Fruit fly (Drosophila melanogaster) whole organism, embryonic: Measurements from ENCODE around the gene Atat.
A peak's percentile ranks its signal among the peaks of the same experiment; 100 is the strongest.

Experiments
- CG12219 ChIP-seq: fragments of 200-800 bp; sonication (Bioruptor generic); optimal IDR thresholded peaks from 3 replicates; lab custom pipeline; 2018; ENCODE audit warnings: missing biosample characterization, mild to moderate bottlenecking, missing genetic modification characterization
- CG12659 ChIP-seq: fragments of 200-800 bp; sonication (Bioruptor generic); optimal IDR thresholded peaks from 3 replicates; lab custom pipeline; 2017; ENCODE audit warnings: mild to moderate bottlenecking, missing biosample characterization, missing genetic modification reagents, missing genetic modification characterization
- CG13624 ChIP-seq: fragments of 200-800 bp; sonication (Bioruptor generic); optimal IDR thresholded peaks from 2 replicates; lab custom pipeline; 2016; ENCODE audit warnings: missing biosample characterization, missing genetic modification characterization
- CG14710 ChIP-seq: fragments of 200-800 bp; sonication (Bioruptor generic); optimal IDR thresholded peaks from 3 replicates; lab custom pipeline; 2019; ENCODE audit warnings: missing biosample characterization, mild to moderate bottlenecking, missing genetic modification characterization, moderate library complexity
- CG1529 ChIP-seq: fragments of 200-800 bp; sonication (Bioruptor generic); optimal IDR thresholded peaks from 3 replicates; lab custom pipeline; 2018; ENCODE audit warnings: missing biosample characterization, missing genetic modification characterization
- CG16779 ChIP-seq: fragments of 200-800 bp; sonication (Bioruptor generic); IDR thresholded peaks from 2 replicates; pipeline ENCODE4 v1.3.6; 2022; ENCODE audit warnings: missing biosample characterization, missing genetic modification characterization
- CG16813 ChIP-seq: fragments of 200-800 bp; sonication (Bioruptor generic); IDR thresholded peaks from 3 replicates; pipeline ENCODE4 v1.3.6; 2022; ENCODE audit warnings: missing biosample characterization, missing genetic modification characterization; ENCODE audit not compliant: partially characterized antibody
- CG17612 ChIP-seq: fragments of 200-800 bp; sonication (Bioruptor generic); IDR thresholded peaks from 2 replicates; pipeline ENCODE4 v1.3.6; 2022; ENCODE audit warnings: missing biosample characterization, missing genetic modification characterization
- CG18011 ChIP-seq: fragments of 200-800 bp; sonication (Bioruptor generic); optimal IDR thresholded peaks from 2 replicates; lab custom pipeline; 2017; ENCODE audit warnings: missing biosample characterization, missing genetic modification characterization, mild to moderate bottlenecking, moderate library complexity, missing genotype
- CG18262 ChIP-seq: fragments of 200-800 bp; optimal IDR thresholded peaks from 3 replicates; lab custom pipeline; 2019; ENCODE audit warnings: missing biosample characterization, mild to moderate bottlenecking, missing genetic modification characterization, moderate library complexity
- CG2129 ChIP-seq: fragments of 200-800 bp; sonication (Bioruptor generic); IDR thresholded peaks from 2 replicates; pipeline ENCODE4 v1.3.6; 2022; ENCODE audit warnings: missing biosample characterization, missing genetic modification characterization; ENCODE audit not compliant: partially characterized antibody
- CG30403 ChIP-seq: fragments of 200-800 bp; sonication (Bioruptor generic); optimal IDR thresholded peaks from 3 replicates; lab custom pipeline; 2016; ENCODE audit warnings: missing biosample characterization, missing genetic modification characterization
- CG7786 ChIP-seq: fragments of 200-800 bp; sonication (Bioruptor generic); optimal IDR thresholded peaks from 2 replicates; lab custom pipeline; 2016; ENCODE audit warnings: missing biosample characterization, missing genetic modification characterization
- CG9932 ChIP-seq: fragments of 200-800 bp; sonication (Bioruptor generic); IDR thresholded peaks from 2 replicates; pipeline ENCODE4 v1.3.6; 2022; ENCODE audit warnings: missing biosample characterization, missing genetic modification characterization
- CoRest ChIP-seq: fragments of 200-800 bp; sonication (Bioruptor generic); optimal IDR thresholded peaks from 3 replicates; lab custom pipeline; 2018; ENCODE audit warnings: missing biosample characterization, mild to moderate bottlenecking, missing genetic modification characterization, moderate library complexity
- Dek ChIP-seq: fragments of 200-800 bp; sonication (Bioruptor generic); optimal IDR thresholded peaks from 3 replicates; lab custom pipeline; 2019; ENCODE audit warnings: missing biosample characterization, mild to moderate bottlenecking, missing genetic modification characterization, moderate library complexity
- Dip3 ChIP-seq: fragments of 200-800 bp; sonication (Bioruptor generic); optimal IDR thresholded peaks from 3 replicates; lab custom pipeline; 2016; ENCODE audit warnings: missing biosample characterization, missing genetic modification characterization
- Dll ChIP-seq: fragments of 200-800 bp; sonication (Bioruptor generic); IDR thresholded peaks from 4 replicates; pipeline ENCODE4 v1.3.6; 2022; ENCODE audit warnings: missing biosample characterization, missing genetic modification characterization; ENCODE audit not compliant: partially characterized antibody
- Doc2 ChIP-seq: fragments of 200-800 bp; sonication (Bioruptor generic); IDR thresholded peaks from 2 replicates; pipeline ENCODE4 v1.3.6; 2022; ENCODE audit warnings: missing biosample characterization, missing genetic modification characterization
- E2f2 ChIP-seq: fragments of 200-800 bp; sonication (Bioruptor generic); IDR thresholded peaks from 2 replicates; pipeline ENCODE4 v1.3.6; 2022; ENCODE audit warnings: missing biosample characterization, missing genetic modification characterization
- Elba2 ChIP-seq: fragments of 200-800 bp; sonication (Bioruptor generic); optimal IDR thresholded peaks from 3 replicates; lab custom pipeline; 2016; ENCODE audit warnings: missing biosample characterization, missing genetic modification characterization
- Ets65A ChIP-seq: fragments of 200-800 bp; sonication (Bioruptor generic); peaks from one replicate; lab custom pipeline; 2016; ENCODE audit warnings: missing biosample characterization, missing genetic modification characterization
- Ets97D ChIP-seq: fragments of 200-800 bp; sonication (Bioruptor generic); optimal IDR thresholded peaks from 3 replicates; lab custom pipeline; 2016; ENCODE audit warnings: missing biosample characterization, missing genetic modification characterization
- Sin3A ChIP-seq: fragments of >200 bp; optimal IDR thresholded peaks from 2 replicates; lab custom pipeline; 2018
- Stat92E ChIP-seq, 3 experiments: fragments of >200 bp in 2 of 3; fragments of 200-800 bp in 1 of 3; sonication (Bioruptor generic) in 1 of 3; optimal IDR thresholded peaks; 2 replicates each; lab custom pipeline; 2017 to 2019; ENCODE audit warnings: missing biosample characterization in 3 of 3, missing genetic modification characterization in 3 of 3, mild to moderate bottlenecking in 1 of 3, moderate library complexity in 1 of 3
- Trl ChIP-seq, 3 experiments: fragments of >200 bp in 2 of 3; fragments of 200-800 bp in 1 of 3; sonication (Bioruptor generic) in 1 of 3; optimal IDR thresholded peaks; 2 replicates in 1 of 3; 3 replicates in 2 of 3; lab custom pipeline; 2016 to 2017; ENCODE audit warnings: missing biosample characterization in 1 of 3, missing genetic modification characterization in 1 of 3
- amos ChIP-seq: fragments of 200-800 bp; sonication (Bioruptor generic); IDR thresholded peaks from 2 replicates; pipeline ENCODE4 v1.3.6; 2022; ENCODE audit warnings: missing biosample characterization, missing genetic modification characterization; ENCODE audit not compliant: partially characterized antibody
- ash1 ChIP-seq: fragments of 200-800 bp; sonication (Bioruptor generic); optimal IDR thresholded peaks from 2 replicates; lab custom pipeline; 2018; ENCODE audit warnings: missing biosample characterization, mild to moderate bottlenecking, missing genetic modification characterization
- az2 ChIP-seq: fragments of 200-800 bp; sonication (Bioruptor generic); optimal IDR thresholded peaks from 3 replicates; lab custom pipeline; 2016; ENCODE audit warnings: missing biosample characterization, missing genetic modification characterization
- bbx ChIP-seq: fragments of 200-800 bp; sonication (Bioruptor generic); IDR thresholded peaks from 2 replicates; pipeline ENCODE4 v1.3.6; 2022; ENCODE audit warnings: missing biosample characterization, missing genetic modification characterization; ENCODE audit not compliant: partially characterized antibody
- bsh ChIP-seq, 2 experiments: fragments of 200-800 bp; sonication (Bioruptor generic); optimal IDR thresholded peaks; 2 replicates each; lab custom pipeline; 2017 to 2018; ENCODE audit warnings: mild to moderate bottlenecking in 2 of 2, missing biosample characterization in 2 of 2, missing genetic modification characterization in 2 of 2, moderate library complexity in 1 of 2
- cas ChIP-seq: fragments of 200-800 bp; sonication (Bioruptor generic); IDR thresholded peaks from 2 replicates; pipeline ENCODE4 v1.3.6; 2022; ENCODE audit warnings: missing biosample characterization, missing genetic modification characterization
- chif ChIP-seq, 2 experiments: fragments of 200-800 bp; sonication (Bioruptor generic); optimal IDR thresholded peaks; 3 replicates each; lab custom pipeline; 2016; ENCODE audit warnings: missing biosample characterization in 2 of 2, missing genetic modification characterization in 2 of 2
- chinmo ChIP-seq: fragments of 200-800 bp; sonication (Bioruptor generic); IDR thresholded peaks from 4 replicates; pipeline ENCODE4 v1.3.6; 2022; ENCODE audit warnings: missing biosample characterization, missing genetic modification characterization; ENCODE audit not compliant: partially characterized antibody
- disco-r ChIP-seq: fragments of 200-800 bp; sonication (Bioruptor generic); optimal IDR thresholded peaks from 2 replicates; lab custom pipeline; 2016; ENCODE audit warnings: missing biosample characterization, missing genetic modification characterization
- her ChIP-seq: fragments of 200-800 bp; sonication (Bioruptor generic); optimal IDR thresholded peaks from 2 replicates; lab custom pipeline; 2016; ENCODE audit warnings: missing biosample characterization, missing genetic modification characterization
- jumu ChIP-seq: fragments of 200-800 bp; sonication (Bioruptor generic); optimal IDR thresholded peaks from 3 replicates; lab custom pipeline; 2016; ENCODE audit warnings: missing biosample characterization, missing genetic modification characterization
- kay ChIP-seq: fragments of 200-800 bp; sonication (Bioruptor generic); optimal IDR thresholded peaks from 2 replicates; lab custom pipeline; 2016; ENCODE audit warnings: missing biosample characterization, missing genetic modification characterization
- phol ChIP-seq: fragments of 200-800 bp; sonication (Bioruptor generic); optimal IDR thresholded peaks from 3 replicates; lab custom pipeline; 2018; ENCODE audit warnings: missing biosample characterization, mild to moderate bottlenecking, missing genetic modification characterization, moderate library complexity
- pum ChIP-seq: fragments of 200-800 bp; sonication (Bioruptor generic); optimal IDR thresholded peaks from 2 replicates; lab custom pipeline; 2016; ENCODE audit warnings: missing biosample characterization, missing genetic modification characterization
- salm ChIP-seq: fragments of 200-800 bp; sonication (Bioruptor generic); optimal IDR thresholded peaks from 2 replicates; lab custom pipeline; 2018; ENCODE audit warnings: missing biosample characterization, mild to moderate bottlenecking, missing genetic modification characterization
- slou ChIP-seq: fragments of 200-800 bp; sonication (Bioruptor generic); optimal IDR thresholded peaks from 3 replicates; lab custom pipeline; 2016; ENCODE audit warnings: missing biosample characterization, missing genetic modification characterization
- tap ChIP-seq: fragments of 200-800 bp; optimal IDR thresholded peaks from 3 replicates; lab custom pipeline; 2019; ENCODE audit warnings: missing biosample characterization, mild to moderate bottlenecking, missing genetic modification characterization, moderate library complexity
- trem ChIP-seq: fragments of 200-800 bp; optimal IDR thresholded peaks from 3 replicates; lab custom pipeline; 2019; ENCODE audit warnings: missing biosample characterization, mild to moderate bottlenecking, missing genetic modification characterization, moderate library complexity
- vfl ChIP-seq: fragments of 200-800 bp; sonication (Bioruptor generic); optimal IDR thresholded peaks from 2 replicates; lab custom pipeline; 2016; ENCODE audit warnings: missing biosample characterization, missing genetic modification characterization
- vvl ChIP-seq: fragments of 200-800 bp; sonication (Bioruptor generic); IDR thresholded peaks from 2 replicates; pipeline ENCODE4 v1.3.6; 2022; ENCODE audit warnings: missing biosample characterization, missing genetic modification characterization

Atat gene

dm6 chr3L:9404497-9404896 is 22.1 kb downstream of the Atat start, which contains the start of gene Cpr67B (continued):
- TF ChIP-seq Ets97D (GFP tag; lab: Kevin White, UChicago) = no peak
- TF ChIP-seq, all 482 proteins: peak for 2

- peak; percentile 28 for TF ChIP-seq vfl
- peak; percentile 3 for TF ChIP-seq jumu (GFP tag; lab: Kevin White, UChicago)
- no peak for TF ChIP-seq bsh (GFP tag; optimal IDR thresholded peaks at IDR 0.05; lab: Kevin White, UChicago)
- TF ChIP-seq CG16813 (GFP tag; lab: Robert Waterston, UW) = peak; percentile 82
- peak in 1 of 2 experiments; percentile 4 for TF ChIP-seq chif (GFP tag; optimal IDR thresholded peaks at IDR 0.05; lab: Kevin White, UChicago)
- TF ChIP-seq Ets65A (GFP tag; lab: Kevin White, UChicago) = peak; percentile 89
- TF ChIP-seq trem = peak; percentile 57
- TF ChIP-seq pum (GFP tag; lab: Kevin White, UChicago) = no peak
- peak; percentile 89 for TF ChIP-seq Sin3A (lab: Kevin White, UChicago)
- no peak for TF ChIP-seq CG1529 (GFP tag; lab: Kevin White, UChicago)
- peak; percentile 5 for TF ChIP-seq her (GFP tag; lab: Kevin White, UChicago)
- peak in 1 of 3 experiments; percentile 58 for TF ChIP-seq Stat92E (GFP tag; optimal IDR thresholded peaks at IDR 0.05; lab: Kevin White, UChicago)
- no peak for TF ChIP-seq az2 (GFP tag; lab: Kevin White, UChicago)
- TF ChIP-seq kay (GFP tag; lab: Kevin White, UChicago) = peak; percentile 23
- TF ChIP-seq CoRest = peak; percentile 61
- peak; percentile 0 for TF ChIP-seq CG18262 (tag; lab: Kevin White, UChicago)
- no peak for TF ChIP-seq salm (tag; lab: Kevin White, UChicago)
- no peak for TF ChIP-seq CG12219
- TF ChIP-seq phol (tag; lab: Kevin White, UChicago) = peak; percentile 62
- TF ChIP-seq cas (GFP tag; lab: Robert Waterston, UW) = no peak
- peak; percentile 97 for TF ChIP-seq CG18011 (GFP tag; lab: Kevin White, UChicago)
- TF ChIP-seq Dek = peak; percentile 1
- TF ChIP-seq CG12659 (GFP tag; lab: Kevin White, UChicago) = peak; percentile 77
- TF ChIP-seq Dll (GFP tag; lab: Robert Waterston, UW) = peak; percentile 72
- no peak for TF ChIP-seq tap (tag; lab: Kevin White, UChicago)
- no peak for TF ChIP-seq ash1 (GFP tag; lab: Kevin White, UChicago)
- TF ChIP-seq disco-r (GFP tag; lab: Kevin White, UChicago) = no peak
- TF ChIP-seq slou (GFP tag; lab: Kevin White, UChicago) = peak; percentile 9
- TF ChIP-seq bbx = peak; percentile 85
- peak; percentile 71 for TF ChIP-seq CG14710 (tag; lab: Kevin White, UChicago)
- peak; percentile 75 for TF ChIP-seq Elba2 (GFP tag; lab: Kevin White, UChicago)
- TF ChIP-seq CG2129 = peak; percentile 34; the same call in 1 of the 2 replicates
- TF ChIP-seq amos (GFP tag; lab: Robert Waterston, UW) = peak; percentile 86
- 0 out of 4 replicates have a peak, but pooled peaks have one; percentile 19 for TF ChIP-seq chinmo (GFP tag; lab: Robert Waterston, UW)
- no peak for TF ChIP-seq CG16779 (GFP tag; lab: Robert Waterston, UW)
- TF ChIP-seq CG13624 (GFP tag; lab: Kevin White, UChicago) = peak; percentile 40
- TF ChIP-seq CG7786 (GFP tag; lab: Kevin White, UChicago) = no peak
- peak; percentile 4; the same call in 1 of the 2 replicates for TF ChIP-seq vvl
- TF ChIP-seq Trl (optimal IDR thresholded peaks at IDR 0.05; lab: Kevin White, UChicago) = peak in 1 of 2 experiments; percentile 74
- no peak for TF ChIP-seq Trl (GFP tag; optimal IDR thresholded peaks at IDR 0.05; lab: Kevin White, UChicago)
- peak; percentile 31; the same call in 1 of the 2 replicates for TF ChIP-seq CG9932 (GFP tag; lab: Robert Waterston, UW)
- TF ChIP-seq E2f2 (GFP tag; lab: Robert Waterston, UW) = peak; percentile 50
- no peak for TF ChIP-seq CG17612 (GFP tag; lab: Robert Waterston, UW)
- TF ChIP-seq Doc2 (GFP tag; lab: Robert Waterston, UW) = no peak
- TF ChIP-seq Dip3 (GFP tag; lab: Kevin White, UChicago) = no peak
- peak; percentile 7 for TF ChIP-seq CG30403 (GFP tag; lab: Kevin White, UChicago)
Observed at dm6 chr3L:9402157-9402890, 24.2 kb downstream of the Atat start, which contains the start of gene eIF4E1. eIF4E1 (minus strand) TSS chr3L:9402460.
